Fruit fly (Drosophila melanogaster) whole organism, embryonic: Measurements from ENCODE around the gene Hacd1.

ENCODE experiments used
- Asciz ChIP-seq: fragments of 200-800 bp; sonication (Bioruptor generic); optimal IDR thresholded peaks from 2 replicates; lab custom pipeline; 2017; ENCODE audit warnings: missing biosample characterization, mild to moderate bottlenecking, missing genetic modification characterization, missing genetic modification reagents
- B-H2 ChIP-seq: fragments of 200-800 bp; sonication (Bioruptor generic); optimal IDR thresholded peaks from 2 replicates; lab custom pipeline; 2018; ENCODE audit warnings: missing biosample characterization, mild to moderate bottlenecking, missing genetic modification characterization
- BtbVII ChIP-seq: fragments of 200-800 bp; sonication (Bioruptor generic); optimal IDR thresholded peaks from 3 replicates; lab custom pipeline; 2017; ENCODE audit warnings: missing biosample characterization, mild to moderate bottlenecking, missing genetic modification characterization
- Bteb2 ChIP-seq: fragments of 200-800 bp; sonication (Bioruptor generic); optimal IDR thresholded peaks from 2 replicates; lab custom pipeline; 2016; ENCODE audit warnings: missing biosample characterization, missing genetic modification characterization
- CG10209 ChIP-seq: fragments of 200-800 bp; sonication (Bioruptor generic); optimal IDR thresholded peaks from 3 replicates; lab custom pipeline; 2017; ENCODE audit warnings: missing biosample characterization, mild to moderate bottlenecking, missing genetic modification characterization, missing genetic modification reagents
- CG10565 ChIP-seq: fragments of 200-800 bp; sonication (Bioruptor generic); optimal IDR thresholded peaks from 3 replicates; lab custom pipeline; 2016; ENCODE audit warnings: missing biosample characterization, mild to moderate bottlenecking, missing genetic modification characterization
- CG11085 ChIP-seq: fragments of 200-800 bp; sonication (Bioruptor generic); IDR thresholded peaks from 2 replicates; pipeline ENCODE4 v1.3.6; 2022; ENCODE audit warnings: missing biosample characterization, missing genetic modification characterization
- CG11398 ChIP-seq: fragments of 200-800 bp; sonication (Bioruptor generic); optimal IDR thresholded peaks from 2 replicates; lab custom pipeline; 2016; ENCODE audit warnings: missing biosample characterization, missing genetic modification characterization
- CG11560 ChIP-seq: fragments of 200-800 bp; sonication (Bioruptor generic); IDR thresholded peaks from 3 replicates; pipeline ENCODE4 v1.3.6; 2022; ENCODE audit warnings: missing biosample characterization, missing genetic modification characterization
- CG12236 ChIP-seq: fragments of 200-800 bp; sonication (Bioruptor generic); optimal IDR thresholded peaks from 2 replicates; lab custom pipeline; 2016; ENCODE audit warnings: missing biosample characterization, missing genetic modification characterization
- CG12299 ChIP-seq: fragments of 200-800 bp; sonication (Bioruptor generic); optimal IDR thresholded peaks from 2 replicates; lab custom pipeline; 2018; ENCODE audit warnings: missing biosample characterization, mild to moderate bottlenecking, missing genetic modification characterization
- CG13296 ChIP-seq: fragments of 200-800 bp; sonication (Bioruptor generic); optimal IDR thresholded peaks from 3 replicates; lab custom pipeline; 2018; ENCODE audit warnings: missing biosample characterization, mild to moderate bottlenecking, missing genetic modification characterization
- CG14441 ChIP-seq: fragments of 200-800 bp; sonication (Bioruptor generic); IDR thresholded peaks from 2 replicates; pipeline ENCODE4 v1.3.6; 2022; ENCODE audit warnings: missing biosample characterization, missing genetic modification characterization
- CG15514 ChIP-seq: fragments of 200-800 bp; sonication (Bioruptor generic); optimal IDR thresholded peaks from 3 replicates; lab custom pipeline; 2017; ENCODE audit warnings: missing biosample characterization, missing genetic modification characterization, mild to moderate bottlenecking, moderate library complexity, missing genetic modification reagents
- CG1647 ChIP-seq: fragments of 200-800 bp; sonication (Bioruptor generic); optimal IDR thresholded peaks from 3 replicates; lab custom pipeline; 2016; ENCODE audit warnings: missing biosample characterization, missing genetic modification characterization
- CG17328 ChIP-seq: fragments of 200-800 bp; sonication (Bioruptor generic); IDR thresholded peaks from 2 replicates; pipeline ENCODE4 v1.3.6; 2022; ENCODE audit warnings: missing biosample characterization, missing genetic modification characterization
- CG32767 ChIP-seq: fragments of 200-800 bp; sonication (Bioruptor generic); IDR thresholded peaks from 2 replicates; pipeline ENCODE4 v1.3.6; 2022; ENCODE audit warnings: missing biosample characterization, missing genetic modification characterization
- CG3838 ChIP-seq: fragments of 200-800 bp; sonication (Bioruptor generic); optimal IDR thresholded peaks from 3 replicates; lab custom pipeline; 2016; ENCODE audit warnings: missing biosample characterization, missing genetic modification characterization
- CG42726 ChIP-seq: fragments of 200-800 bp; sonication (Bioruptor generic); IDR thresholded peaks from 2 replicates; pipeline ENCODE4 v1.3.6; 2022; ENCODE audit warnings: missing biosample characterization, missing genetic modification characterization; ENCODE audit not compliant: partially characterized antibody
- CG7745 ChIP-seq: fragments of 200-800 bp; sonication (Bioruptor generic); optimal IDR thresholded peaks from 2 replicates; lab custom pipeline; 2018; ENCODE audit warnings: missing biosample characterization, mild to moderate bottlenecking, missing genetic modification characterization, moderate library complexity
- CHES-1-like ChIP-seq: fragments of 200-800 bp; sonication (Bioruptor generic); optimal IDR thresholded peaks from 2 replicates; lab custom pipeline; 2016; ENCODE audit warnings: missing biosample characterization, missing genetic modification characterization
- D19B ChIP-seq: fragments of 200-800 bp; sonication (Bioruptor generic); optimal IDR thresholded peaks from 2 replicates; lab custom pipeline; 2017; ENCODE audit warnings: missing biosample characterization, mild to moderate bottlenecking, missing genetic modification characterization
- Dbx ChIP-seq: fragments of 200-800 bp; sonication (Bioruptor generic); IDR thresholded peaks from 3 replicates; pipeline ENCODE4 v1.3.6; 2022; ENCODE audit warnings: missing biosample characterization, missing genetic modification characterization
- Gug ChIP-seq: fragments of 200-800 bp; sonication (Bioruptor generic); IDR thresholded peaks from 4 replicates; pipeline ENCODE4 v1.3.6; 2022; ENCODE audit warnings: missing biosample characterization, missing genetic modification characterization
- HLH54F ChIP-seq: fragments of 200-800 bp; sonication (Bioruptor generic); optimal IDR thresholded peaks from 3 replicates; lab custom pipeline; 2016; ENCODE audit warnings: missing biosample characterization, missing genetic modification characterization
- Hmr ChIP-seq: fragments of 200-800 bp; sonication (Bioruptor generic); optimal IDR thresholded peaks from 3 replicates; lab custom pipeline; 2017; ENCODE audit warnings: mild to moderate bottlenecking, missing biosample characterization, missing genetic modification reagents, missing genetic modification characterization
- Hr39 ChIP-seq: fragments of >200 bp; optimal IDR thresholded peaks from 2 replicates; lab custom pipeline; 2017
- Kr ChIP-seq: fragments of 200-800 bp; sonication (Bioruptor generic); optimal IDR thresholded peaks from 2 replicates; lab custom pipeline; 2017; ENCODE audit warnings: missing biosample characterization, mild to moderate bottlenecking, missing genetic modification characterization
- Mad ChIP-seq: fragments of 200-800 bp; sonication (Bioruptor generic); optimal IDR thresholded peaks from 2 replicates; lab custom pipeline; 2016; ENCODE audit warnings: missing biosample characterization, missing genetic modification characterization
- Pdp1 ChIP-seq, 2 experiments: fragments of 200-800 bp; sonication (Bioruptor generic); optimal IDR thresholded peaks; 3 replicates each; lab custom pipeline; 2016; ENCODE audit warnings: missing biosample characterization in 2 of 2, missing genetic modification characterization in 2 of 2, mild to moderate bottlenecking in 1 of 2, moderate library complexity in 1 of 2
- Rfx ChIP-seq: fragments of 200-800 bp; sonication (Bioruptor generic); IDR thresholded peaks from 2 replicates; pipeline ENCODE4 v1.3.6; 2022; ENCODE audit warnings: missing biosample characterization, missing genetic modification characterization
- Sry-β ChIP-seq: fragments of 200-800 bp; sonication (Bioruptor generic); optimal IDR thresholded peaks from 2 replicates; lab custom pipeline; 2018; ENCODE audit warnings: missing biosample characterization, mild to moderate bottlenecking, missing genetic modification characterization, moderate library complexity
- ab ChIP-seq: fragments of 200-800 bp; sonication (Bioruptor generic); optimal IDR thresholded peaks from 2 replicates; lab custom pipeline; 2016; ENCODE audit warnings: missing biosample characterization, missing genetic modification characterization
- az2 ChIP-seq: fragments of 200-800 bp; sonication (Bioruptor generic); optimal IDR thresholded peaks from 3 replicates; lab custom pipeline; 2016; ENCODE audit warnings: missing biosample characterization, missing genetic modification characterization
- bsh ChIP-seq, 2 experiments: fragments of 200-800 bp; sonication (Bioruptor generic); optimal IDR thresholded peaks; 2 replicates each; lab custom pipeline; 2017 to 2018; ENCODE audit warnings: mild to moderate bottlenecking in 2 of 2, missing biosample characterization in 2 of 2, missing genetic modification characterization in 2 of 2, moderate library complexity in 1 of 2
- cg ChIP-seq: fragments of 200-800 bp; sonication (Bioruptor generic); optimal IDR thresholded peaks from 3 replicates; lab custom pipeline; 2019; ENCODE audit warnings: missing biosample characterization, mild to moderate bottlenecking, missing genetic modification characterization, moderate library complexity
- chn ChIP-seq: fragments of 200-800 bp; sonication (Bioruptor generic); optimal IDR thresholded peaks from 2 replicates; lab custom pipeline; 2016; ENCODE audit warnings: missing biosample characterization, missing genetic modification characterization
- ci ChIP-seq: fragments of 200-800 bp; sonication (Bioruptor generic); IDR thresholded peaks from 3 replicates; pipeline ENCODE4 v1.3.6; 2022; ENCODE audit warnings: missing biosample characterization, missing genetic modification characterization
- dan ChIP-seq: fragments of 200-800 bp; sonication (Bioruptor generic); IDR thresholded peaks from 2 replicates; pipeline ENCODE4 v1.3.6; 2022; ENCODE audit warnings: missing biosample characterization, missing genetic modification characterization
- dm ChIP-seq: fragments of 200-800 bp; sonication (Bioruptor generic); optimal IDR thresholded peaks from 3 replicates; lab custom pipeline; 2016; ENCODE audit warnings: missing biosample characterization, missing genetic modification characterization
- fd64A ChIP-seq: fragments of 200-800 bp; sonication (Bioruptor generic); optimal IDR thresholded peaks from 3 replicates; lab custom pipeline; 2018; ENCODE audit warnings: missing biosample characterization, mild to moderate bottlenecking, missing genetic modification characterization
- hth ChIP-seq: fragments of >200 bp; optimal IDR thresholded peaks from 2 replicates; lab custom pipeline; 2017; ENCODE audit warnings: inconsistent platforms
- pfk ChIP-seq: fragments of 200-800 bp; sonication (Bioruptor generic); optimal IDR thresholded peaks from 2 replicates; lab custom pipeline; 2018; ENCODE audit warnings: missing biosample characterization, mild to moderate bottlenecking, missing genetic modification characterization, moderate library complexity
- phol ChIP-seq: fragments of 200-800 bp; sonication (Bioruptor generic); optimal IDR thresholded peaks from 3 replicates; lab custom pipeline; 2018; ENCODE audit warnings: missing biosample characterization, mild to moderate bottlenecking, missing genetic modification characterization, moderate library complexity
- ranshi ChIP-seq: fragments of 200-800 bp; sonication (Bioruptor generic); IDR thresholded peaks from 2 replicates; pipeline ENCODE4 v1.3.6; 2022; ENCODE audit warnings: missing biosample characterization, missing genetic modification characterization
- ro ChIP-seq: fragments of 200-800 bp; sonication (Bioruptor generic); IDR thresholded peaks from 2 replicates; pipeline ENCODE4 v1.3.6; 2022; ENCODE audit warnings: missing biosample characterization, missing genetic modification characterization
- sob ChIP-seq: fragments of 200-800 bp; sonication (Bioruptor generic); IDR thresholded peaks from 2 replicates; pipeline ENCODE4 v1.3.6; 2022; ENCODE audit warnings: missing biosample characterization, missing genetic modification characterization
- toy ChIP-seq: fragments of 200-800 bp; sonication (Bioruptor generic); IDR thresholded peaks from 2 replicates; pipeline ENCODE4 v1.3.6; 2022; ENCODE audit warnings: missing biosample characterization, missing genetic modification characterization
- trem ChIP-seq: fragments of 200-800 bp; optimal IDR thresholded peaks from 3 replicates; lab custom pipeline; 2019; ENCODE audit warnings: missing biosample characterization, mild to moderate bottlenecking, missing genetic modification characterization, moderate library complexity
- unpg ChIP-seq: fragments of 200-800 bp; sonication (Bioruptor generic); optimal IDR thresholded peaks from 3 replicates; lab custom pipeline; 2018; ENCODE audit warnings: missing biosample characterization, mild to moderate bottlenecking, missing genetic modification characterization, moderate library complexity

The Hacd1 gene

DNA sequence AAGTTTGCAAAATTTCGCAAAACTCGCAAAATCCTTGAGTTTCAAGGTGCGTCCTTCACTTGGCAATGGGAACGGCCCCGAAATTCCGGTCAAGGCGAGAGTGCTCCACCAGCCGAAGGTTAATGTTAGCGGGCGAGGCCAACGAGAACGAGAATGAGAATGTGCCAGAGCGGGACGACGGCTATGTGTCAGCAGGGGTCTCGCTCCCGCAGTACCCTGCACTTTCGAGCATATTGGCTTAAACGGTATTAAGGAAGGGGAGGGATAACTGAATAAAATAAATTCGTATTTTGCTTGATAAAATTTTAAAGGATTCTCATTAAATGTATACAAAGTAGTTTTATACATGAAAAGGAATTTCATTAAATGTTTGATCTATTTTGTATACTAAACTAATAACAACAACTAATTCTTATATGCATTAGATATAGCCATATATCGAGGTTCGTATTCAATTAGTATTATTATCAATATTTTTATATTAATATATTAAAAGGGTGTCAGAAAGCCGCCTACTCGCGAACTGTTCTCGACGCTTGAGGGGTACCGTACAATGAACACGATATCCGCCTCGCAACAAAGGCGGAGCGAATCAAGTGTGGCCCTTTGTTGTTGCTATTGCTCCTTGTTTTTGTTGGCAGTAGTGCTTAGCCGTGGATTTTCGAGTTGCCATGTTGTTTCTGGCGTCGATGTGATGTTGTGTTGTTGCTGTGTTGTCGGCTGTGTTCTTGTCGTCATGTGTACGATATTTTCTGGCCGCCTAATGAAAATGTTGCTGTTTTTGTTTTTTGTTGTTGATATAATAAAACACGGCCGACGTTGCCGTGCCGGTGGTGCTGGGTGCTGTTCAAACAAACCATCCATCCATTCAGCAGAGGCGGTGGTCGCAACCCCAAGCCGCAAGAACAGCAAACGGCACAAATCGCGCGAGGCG is 4.6 kb upstream of the Hacd1 start (continued):
- TF ChIP-seq phol: peak; percentile 97
- no peak for TF ChIP-seq CG14441 (GFP tag; lab: Robert Waterston, UW)
- TF ChIP-seq B-H2: peak; percentile 72
- TF ChIP-seq ranshi: no peak
- TF ChIP-seq CHES-1-like (GFP tag; lab: Kevin White, UChicago): peak; percentile 32
- peak; percentile 72 for TF ChIP-seq chn
- peak; percentile 96 for TF ChIP-seq Hmr (GFP tag; lab: Kevin White, UChicago)
- TF ChIP-seq CG12236 (GFP tag; lab: Kevin White, UChicago): no peak
- TF ChIP-seq CG1647 (GFP tag; lab: Kevin White, UChicago): peak; percentile 28
- no peak for TF ChIP-seq toy (GFP tag; lab: Robert Waterston, UW)
- no peak for TF ChIP-seq pfk
- peak; percentile 59 for TF ChIP-seq Mad (GFP tag; lab: Kevin White, UChicago)
- peak; percentile 80 for TF ChIP-seq CG15514
- no peak for TF ChIP-seq cg (GFP tag; lab: Kevin White, UChicago)
- peak; percentile 89 for TF ChIP-seq CG12299 (tag; lab: Kevin White, UChicago)
- peak; percentile 93 for TF ChIP-seq Asciz (GFP tag; lab: Kevin White, UChicago)
- TF ChIP-seq bsh (GFP tag; optimal IDR thresholded peaks at IDR 0.05; lab: Kevin White, UChicago): peak; percentile 80 to 94
- no peak for TF ChIP-seq ci (GFP tag; lab: Robert Waterston, UW)
- no peak for TF ChIP-seq CG11085 (GFP tag; lab: Robert Waterston, UW)
- TF ChIP-seq ro (GFP tag; lab: Robert Waterston, UW): no peak
- peak in 1 of 2 experiments; percentile 83 for TF ChIP-seq Pdp1 (GFP tag; optimal IDR thresholded peaks at IDR 0.05; lab: Kevin White, UChicago)
- peak; percentile 45 for TF ChIP-seq dm (GFP tag; lab: Kevin White, UChicago)
- peak; percentile 97 for TF ChIP-seq BtbVII
- TF ChIP-seq Hr39 (lab: Kevin White, UChicago): no peak
- TF ChIP-seq HLH54F (GFP tag; lab: Kevin White, UChicago): peak; percentile 46
- TF ChIP-seq Sry-β (GFP tag; lab: Kevin White, UChicago): peak; percentile 39
- peak; percentile 91 for TF ChIP-seq az2 (GFP tag; lab: Kevin White, UChicago)
- peak; percentile 93 for TF ChIP-seq unpg (GFP tag; lab: Kevin White, UChicago)
- peak; percentile 58 for TF ChIP-seq CG10565 (GFP tag; lab: Kevin White, UChicago)
- TF ChIP-seq Rfx: no peak
- no peak for TF ChIP-seq Dbx
- no peak for TF ChIP-seq CG17328 (GFP tag; lab: Robert Waterston, UW)
- TF ChIP-seq Gug: peak; percentile 75; the same call in 3 of the 4 replicates
- no peak for TF ChIP-seq CG32767
- TF ChIP-seq CG42726: no peak
- TF ChIP-seq fd64A (GFP tag; lab: Kevin White, UChicago): no peak
- peak; percentile 99 for TF ChIP-seq CG3838 (GFP tag; lab: Kevin White, UChicago)
- no peak for TF ChIP-seq CG7745 (tag; lab: Kevin White, UChicago)
- TF ChIP-seq CG11560 (tag; lab: Robert Waterston, UW): no peak
- TF ChIP-seq Bteb2: peak; percentile 30
- peak; percentile 93 for TF ChIP-seq trem
- peak; percentile 97 for TF ChIP-seq CG10209 (GFP tag; lab: Kevin White, UChicago)
- peak; percentile 96 for TF ChIP-seq D19B (GFP tag; lab: Kevin White, UChicago)
- no peak for TF ChIP-seq dan (GFP tag; lab: Robert Waterston, UW)
- TF ChIP-seq Kr (GFP tag; lab: Kevin White, UChicago): no peak
- no peak for TF ChIP-seq hth
- peak; percentile 98 for TF ChIP-seq CG13296 (GFP tag; lab: Kevin White, UChicago)
- peak; percentile 66 for TF ChIP-seq ab (GFP tag; lab: Kevin White, UChicago)
- no peak for TF ChIP-seq sob (GFP tag; lab: Robert Waterston, UW)
- TF ChIP-seq CG11398: no peak
